Comparison of ENCODE assay signal across 1 fruit fly cellular context in the genomic region with DNA sequence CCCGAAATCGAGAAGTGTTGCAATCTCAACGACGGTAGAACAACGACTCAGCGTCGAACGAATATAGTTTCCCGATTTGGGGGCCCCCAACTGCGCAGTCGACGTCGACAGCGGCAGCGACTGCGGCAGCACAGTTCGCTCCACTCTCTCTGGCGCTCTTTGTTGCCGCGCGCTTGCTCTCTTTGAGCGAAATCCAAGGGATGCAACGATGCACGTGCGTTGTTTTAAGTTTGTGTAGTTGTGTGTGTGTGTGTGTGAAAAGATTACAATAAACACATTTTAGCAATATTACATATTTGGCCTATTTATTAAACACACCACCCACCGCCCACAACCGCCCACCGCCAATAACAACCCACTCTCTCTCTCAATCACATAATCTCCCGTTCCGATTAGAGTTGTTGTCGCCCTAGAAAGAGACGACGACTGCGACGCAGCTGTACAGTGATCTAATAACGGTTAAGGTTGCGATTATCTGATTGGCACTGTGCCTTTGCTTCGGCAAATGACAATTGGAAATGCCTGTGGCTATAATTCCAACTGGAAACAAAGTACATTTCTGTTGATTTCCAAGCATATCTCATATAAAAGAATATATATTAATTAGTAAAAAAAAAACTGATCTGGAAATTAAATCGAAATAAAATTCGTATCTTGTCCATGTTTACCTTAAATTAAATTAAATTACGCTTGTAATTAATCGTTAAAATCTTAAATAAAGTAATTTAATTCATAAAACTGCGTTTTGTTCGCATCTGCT.
TF ChIP-seq lines count a peak whose summit lies in the region.

No protein-coding gene starts in this region.

TF ChIP-seq in whole organism, embryonic, 481 proteins besides CTCF, POLR2A, EP300 and RAD21 (continued from another document):
- TF ChIP-seq org-1 (GFP tag; optimal IDR thresholded peaks at IDR 0.05; lab: Kevin White, UChicago) (no peak), Lim3 (GFP tag; IDR thresholded peaks at IDR 0.05; lab: Robert Waterston, UW) (no peak), Elba2 (GFP tag; optimal IDR thresholded peaks at IDR 0.05; lab: Kevin White, UChicago) (peak; percentile 99), CG30403 (GFP tag; optimal IDR thresholded peaks at IDR 0.05; lab: Kevin White, UChicago) (peak; percentile 49), Lpt (GFP tag; optimal IDR thresholded peaks at IDR 0.05; lab: Kevin White, UChicago) (no peak), CG32772 (GFP tag; IDR thresholded peaks at IDR 0.05; lab: Robert Waterston, UW) (no peak), CG7786 (GFP tag; optimal IDR thresholded peaks at IDR 0.05; lab: Kevin White, UChicago) (no peak), CG2116 (GFP tag; optimal IDR thresholded peaks at IDR 0.05; lab: Kevin White, UChicago) (no peak), CG9727 (GFP tag; optimal IDR thresholded peaks at IDR 0.05; lab: Kevin White, UChicago) (peak; percentile 18), CG3838 (GFP tag; optimal IDR thresholded peaks at IDR 0.05; lab: Kevin White, UChicago) (no peak), Adf1 (GFP tag; IDR thresholded peaks at IDR 0.05; lab: Robert Waterston, UW) (peak; percentile 98), onecut (GFP tag; IDR thresholded peaks at IDR 0.05; lab: Robert Waterston, UW) (peak; percentile 6; the same call in 1 of the 2 replicates), CG2120 (GFP tag; optimal IDR thresholded peaks at IDR 0.05; lab: Kevin White, UChicago) (peak; percentile 31), Dll (GFP tag; IDR thresholded peaks at IDR 0.05; lab: Robert Waterston, UW; ENCODE audit: partially characterized antibody) (peak; percentile 50; the same call in 2 of the 4 replicates), vvl (GFP tag; IDR thresholded peaks at IDR 0.05; lab: Robert Waterston, UW) (peak; percentile 43; the same call in 1 of the 2 replicates)
